Fruit fly (Drosophila melanogaster) whole organism, larva: ENCODE data around the gene CG34324.

Experiments used
- noc ChIP-seq: fragments of 200-800 bp; sonication (Bioruptor generic); optimal IDR thresholded peaks from 3 replicates; lab custom pipeline; 2019; ENCODE audit warnings: missing biosample characterization, mild to moderate bottlenecking, missing genetic modification characterization, moderate library complexity

The CG34324 gene

DNA sequence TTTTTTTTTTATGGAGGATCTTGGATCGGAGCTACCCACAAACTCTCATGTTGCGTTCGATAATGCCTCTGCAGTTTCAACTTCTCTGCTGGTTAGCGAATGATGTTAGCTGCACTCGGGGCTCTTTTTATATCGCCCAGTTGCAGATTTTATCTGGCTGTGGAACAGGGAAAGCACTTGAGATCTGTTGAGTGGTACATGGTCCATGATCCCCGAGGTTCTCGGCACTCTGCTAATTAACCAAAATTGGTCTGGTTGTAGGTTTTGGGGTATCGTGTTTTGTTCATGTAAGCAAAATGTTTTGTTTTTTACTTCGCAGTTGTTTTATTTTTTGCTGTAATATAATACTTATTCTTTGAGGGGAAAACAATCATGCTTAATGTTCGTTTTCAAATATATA, at the start of gene CG34324:
Gene CG34324, minus strand, starts transcription at position 101 of the 400 bp plus-strand sequence.
- TF ChIP-seq noc (tag; lab: Kevin White, UChicago), result no peak

DNA sequence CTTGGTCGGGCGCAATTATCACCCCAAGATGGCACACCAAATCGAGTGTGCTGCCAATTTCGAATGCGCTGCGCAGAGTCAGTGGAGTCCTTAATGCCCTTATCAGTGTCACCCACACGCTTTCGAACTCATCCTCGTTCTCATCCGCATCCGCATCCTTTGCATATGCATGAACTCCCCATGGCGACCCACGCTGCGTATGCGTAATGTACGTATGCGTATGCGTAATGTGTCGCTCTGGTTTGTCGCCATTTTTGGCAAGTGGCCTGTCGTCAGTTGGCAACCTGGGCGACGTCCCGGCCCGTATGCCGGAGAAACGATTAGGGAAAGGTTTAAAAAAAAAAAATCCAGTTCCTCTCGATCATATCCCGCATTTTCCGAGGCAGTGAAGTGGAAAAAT, 21.5 kb upstream of the CG34324 start:
- no peak for TF ChIP-seq noc (tag; lab: Kevin White, UChicago)

DNA sequence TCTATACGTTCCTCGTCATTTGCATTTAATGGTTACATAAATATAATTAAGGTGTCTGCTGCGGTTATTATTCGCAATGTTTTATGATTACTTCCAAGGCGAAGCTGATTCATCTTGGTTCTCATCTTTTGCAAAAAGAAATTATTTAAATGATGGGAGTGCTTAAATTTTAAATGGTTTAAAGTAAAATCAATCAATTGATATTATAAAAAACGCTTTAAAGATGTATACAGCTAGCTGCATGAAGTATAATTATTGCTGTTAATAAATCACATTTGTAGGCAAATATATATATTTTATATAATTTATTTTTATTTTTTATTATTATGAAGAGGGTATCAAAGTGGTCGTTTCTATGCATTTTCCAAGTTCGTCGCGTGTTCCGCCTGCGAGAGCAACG, 6.7 kb downstream of the CG34324 start:
- no peak for TF ChIP-seq noc (tag; lab: Kevin White, UChicago)

DNA sequence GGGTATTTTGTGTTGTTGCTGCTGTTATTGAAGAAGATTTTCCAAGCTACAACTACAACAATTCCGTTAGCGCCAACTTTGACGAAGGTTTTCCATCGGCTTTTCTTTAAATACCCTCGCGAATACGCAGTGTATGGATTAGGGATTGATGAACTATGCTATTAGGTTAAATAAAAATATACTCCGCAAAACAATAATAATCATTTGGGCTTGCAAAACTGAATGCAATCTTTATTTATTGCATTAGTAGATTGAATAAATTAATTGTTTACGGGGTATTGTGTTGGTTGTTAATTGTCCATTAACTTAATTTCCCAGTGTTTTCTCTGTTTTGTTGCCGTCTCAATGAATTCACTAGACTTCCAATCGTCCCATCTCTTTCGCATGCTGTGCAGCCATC, 10.0 kb downstream of the CG34324 start:
- TF ChIP-seq noc (tag; lab: Kevin White, UChicago), result no peak

DNA sequence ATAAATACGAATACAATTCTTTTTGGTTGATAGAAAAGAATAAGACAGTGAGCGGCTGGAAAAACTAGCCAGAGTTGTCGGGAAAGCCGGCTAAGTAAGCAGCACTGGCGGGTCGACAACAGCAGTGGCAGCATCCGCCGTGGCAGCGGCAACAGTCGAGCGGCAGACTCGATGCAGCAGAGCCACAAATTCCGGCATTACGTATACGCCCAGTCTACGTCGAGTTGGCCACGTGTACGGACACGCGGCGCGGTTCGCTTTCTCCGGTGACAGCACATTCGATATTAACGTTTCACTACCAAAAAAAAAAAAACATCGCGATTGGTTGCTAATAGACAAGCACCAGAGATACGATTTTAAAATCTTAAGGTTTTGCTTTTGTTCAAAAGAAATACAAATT, 11.8 kb downstream of the CG34324 start, which contains the start of gene Neto:
Gene Neto, plus strand, starts transcription at position 209 of the 400 bp plus-strand sequence.
- TF ChIP-seq noc (tag; lab: Kevin White, UChicago), result no peak

DNA sequence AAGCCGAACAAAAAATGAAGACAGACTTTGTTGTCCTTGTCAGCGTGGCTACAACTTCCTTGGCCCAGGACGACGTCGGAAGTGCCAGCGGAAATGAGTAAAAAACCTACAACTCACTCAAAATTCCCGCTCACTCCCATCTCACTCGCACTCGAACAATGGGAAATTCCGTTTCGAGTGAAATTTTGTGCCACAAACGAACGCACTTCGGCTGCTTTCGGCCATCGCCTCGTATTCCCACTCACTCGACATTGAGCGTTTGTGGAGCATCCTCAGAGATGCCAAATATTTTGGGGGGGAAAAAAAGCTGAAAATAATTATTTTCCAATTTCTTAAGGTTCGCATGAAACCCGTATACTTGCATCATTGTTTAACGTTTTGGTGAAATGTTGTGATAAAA, 12.8 kb downstream of the CG34324 start:
- no peak for TF ChIP-seq noc (tag; lab: Kevin White, UChicago)

DNA sequence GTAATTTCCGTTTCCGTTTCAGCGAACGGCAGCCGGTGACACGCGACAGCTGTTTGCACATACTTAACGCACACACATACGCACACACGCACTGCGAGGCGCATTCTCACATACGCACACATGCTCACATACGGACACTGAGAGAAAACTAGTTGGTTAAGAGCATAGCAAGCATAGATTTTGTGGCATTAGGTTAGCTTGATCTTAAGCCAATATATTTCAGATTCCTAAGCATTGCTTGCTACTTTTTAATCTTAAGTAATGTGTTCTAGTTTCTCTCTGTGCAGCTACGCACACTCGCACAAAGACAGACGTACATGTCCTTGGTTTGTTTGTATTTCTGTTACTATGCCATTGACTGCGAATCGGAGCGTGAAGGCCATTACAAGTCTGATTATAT, 23.4 kb downstream of the CG34324 start:
- TF ChIP-seq noc (tag; lab: Kevin White, UChicago), result no peak

DNA sequence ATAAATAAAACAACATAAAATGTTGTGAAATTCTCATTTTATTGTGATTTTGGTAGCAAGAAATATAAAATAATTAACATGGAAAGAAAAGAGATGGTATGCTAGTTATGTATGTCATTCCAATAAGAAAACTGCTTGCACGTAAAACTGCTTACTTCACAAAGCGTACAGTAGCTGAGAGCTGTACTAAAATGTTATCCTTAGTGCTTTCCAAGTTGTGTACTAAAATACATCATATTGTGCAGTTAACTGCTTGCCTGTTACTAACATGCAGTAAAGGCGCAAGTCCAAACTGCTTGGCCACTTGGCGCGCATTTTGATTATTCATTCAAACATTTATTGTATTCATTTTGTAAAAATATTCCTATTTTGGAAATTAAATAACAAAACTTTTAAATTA, 36.4 kb downstream of the CG34324 start:
- no peak for TF ChIP-seq noc (tag; lab: Kevin White, UChicago)

DNA sequence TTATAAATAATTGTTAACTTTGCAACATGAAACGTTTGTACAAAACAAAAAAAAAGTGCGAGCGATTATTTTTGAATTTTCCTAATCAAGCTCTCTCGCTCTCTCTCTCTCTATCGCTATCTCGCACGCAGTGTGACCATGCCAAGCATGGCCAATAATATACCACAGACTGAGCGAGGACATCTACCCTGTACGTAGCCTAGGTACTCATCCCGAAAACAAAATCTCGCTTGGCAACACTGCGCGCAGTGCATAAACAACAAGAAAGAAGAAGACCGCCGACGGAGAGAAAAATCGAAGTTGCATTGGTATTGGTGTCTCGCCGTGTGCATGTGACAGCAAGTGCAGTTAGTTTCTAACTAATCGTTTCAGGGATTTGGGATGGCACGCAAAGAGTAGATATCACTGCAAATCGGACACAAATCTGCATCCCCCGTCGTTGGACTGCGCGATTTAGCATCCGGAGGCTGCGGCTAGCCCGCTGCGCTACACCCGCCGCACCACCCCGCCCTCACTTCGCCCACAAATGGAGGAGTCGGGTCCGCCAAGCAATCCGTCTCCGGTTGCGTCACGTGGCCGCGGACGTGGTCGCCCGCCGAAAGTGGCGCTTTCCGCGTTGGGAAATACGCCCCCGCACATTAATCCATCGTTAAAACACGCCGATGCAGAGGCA, 44.4 kb downstream of the CG34324 start, which contains the start of the genes CG1998 and Set2:
Gene CG1998, minus strand, starts transcription at position 134 of the 673 bp plus-strand sequence.
Gene Set2, plus strand, starts transcription at position 302 of the 673 bp plus-strand sequence.
- TF ChIP-seq noc (tag; lab: Kevin White, UChicago), result no peak

DNA sequence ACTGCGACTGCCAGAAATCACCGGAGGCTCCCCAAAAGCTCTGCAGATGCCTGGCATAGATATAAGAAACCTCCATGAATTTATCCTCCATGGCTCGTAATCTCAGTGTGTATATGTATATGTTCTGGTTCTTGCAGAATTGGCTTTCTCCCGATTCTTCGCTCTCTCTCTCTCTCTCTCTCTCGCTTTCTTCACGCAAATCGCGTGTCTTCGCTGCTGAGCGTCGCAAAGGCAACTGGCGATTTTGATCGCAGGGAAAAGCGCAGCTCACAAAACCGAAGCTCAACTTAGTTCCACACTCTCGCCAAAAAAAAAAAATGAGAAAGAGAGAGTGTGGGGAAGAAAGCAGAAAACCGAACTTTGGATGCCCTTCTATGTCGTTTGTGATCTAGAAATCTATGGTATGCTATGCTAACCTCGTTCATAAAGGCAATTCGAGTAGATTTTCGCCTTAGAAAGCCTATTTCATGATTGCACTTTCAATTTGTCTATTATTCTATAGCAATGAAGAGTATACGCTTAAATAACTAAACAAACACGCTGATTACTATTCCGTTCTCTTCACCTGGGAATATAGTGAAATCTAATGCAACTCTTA, 46.0 kb downstream of the CG34324 start:
- TF ChIP-seq noc (tag; lab: Kevin White, UChicago), result no peak

DNA sequence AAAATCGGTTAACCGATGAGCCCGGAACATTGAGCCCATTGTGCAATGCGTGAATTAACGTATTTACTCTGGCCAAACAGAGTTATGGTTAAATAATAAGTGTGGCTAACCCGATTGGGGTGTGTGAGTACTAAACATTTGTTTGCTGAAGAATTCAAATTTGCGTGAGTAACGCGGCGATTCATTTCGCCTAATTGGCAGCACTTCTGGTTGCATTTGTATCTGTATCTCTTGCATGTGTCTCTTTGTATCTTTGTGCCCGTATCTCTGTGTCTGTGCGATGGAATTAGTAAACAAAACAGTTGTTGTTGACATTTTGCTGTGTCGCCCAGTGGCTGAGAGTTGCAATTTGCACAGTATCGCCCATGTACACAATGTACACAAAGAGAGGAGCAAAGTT, 46.6 kb downstream of the CG34324 start:
- TF ChIP-seq noc (tag; lab: Kevin White, UChicago), result no peak

DNA sequence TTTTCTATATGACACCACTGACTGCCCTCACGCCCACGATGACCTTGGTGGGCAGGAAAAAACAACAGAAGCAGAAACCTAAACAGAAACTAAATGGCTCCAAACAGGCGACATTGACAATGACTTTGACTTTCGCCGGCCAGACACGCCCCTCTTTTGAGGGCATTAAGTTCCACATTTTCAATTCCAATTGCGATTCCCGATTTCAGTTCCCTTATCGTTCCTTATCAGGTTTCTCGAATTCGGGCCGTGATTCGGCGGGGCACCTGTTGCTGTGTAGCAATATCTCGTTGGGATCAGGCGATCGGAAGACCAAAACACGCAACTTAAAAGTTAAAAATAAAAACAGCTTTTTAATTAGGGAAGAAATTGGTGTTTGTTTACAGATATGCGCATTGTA, 49.8 kb downstream of the CG34324 start:
- TF ChIP-seq noc (tag; lab: Kevin White, UChicago), result no peak
